Worm (Caenorhabditis elegans): ENCODE data around the gene K08D8.10.

K08D8.10 gene

DNA sequence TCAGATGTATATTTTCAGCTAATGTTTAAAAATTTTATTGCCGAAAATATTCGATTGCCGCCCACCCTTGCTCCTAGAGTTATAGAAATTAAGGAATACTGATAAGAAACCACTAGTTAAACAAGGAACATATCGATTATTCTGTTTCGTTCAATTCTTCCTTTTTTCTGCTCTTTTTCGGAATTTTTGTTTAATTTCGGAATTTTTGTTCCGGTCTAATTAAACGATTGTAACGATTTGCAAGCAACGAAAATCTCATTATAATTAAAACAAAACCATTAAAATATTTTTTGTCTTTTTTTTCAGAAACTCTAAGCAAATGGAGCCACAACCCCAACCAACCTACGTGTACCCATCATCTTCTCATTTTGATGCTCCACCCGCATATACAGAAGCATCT, 8.2 kb upstream of the K08D8.10 start, which contains the start of gene K08D8.1:
TSS of gene K08D8.1 (plus strand) at position 301 of the 400 bp plus-strand sequence.
- no peak for TF ChIP-seq unc-39 (tag; optimal IDR thresholded peaks at IDR 0.05)

DNA sequence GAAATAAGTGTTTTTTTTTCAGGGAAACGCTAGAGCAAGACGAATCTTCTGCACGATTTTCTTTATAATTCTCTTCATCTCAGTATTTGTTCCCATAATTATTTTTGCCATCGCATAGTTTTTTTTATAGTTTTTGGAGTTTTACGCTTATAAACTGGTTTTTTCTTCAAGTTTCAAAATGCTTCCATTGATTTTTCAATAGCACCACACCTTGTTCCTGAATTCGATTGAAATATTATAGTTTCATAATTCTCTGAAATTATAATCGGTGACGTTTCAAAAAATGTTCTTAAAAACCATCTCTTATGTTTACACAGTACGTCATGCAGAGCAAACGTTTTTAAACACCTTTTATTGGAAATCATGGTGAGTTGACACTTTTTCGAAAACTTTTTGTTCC, 7.2 kb upstream of the K08D8.10 start, which contains the start of gene K08D8.12:
TSS of gene K08D8.12 (plus strand) at position 301 of the 400 bp plus-strand sequence.
- TF ChIP-seq hlh-1 (tag; optimal IDR thresholded peaks at IDR 0.05) (no peak), nhr-2 (tag; optimal IDR thresholded peaks at IDR 0.05) (no peak), sptf-1 (tag; optimal IDR thresholded peaks at IDR 0.05) (no peak), pha-4 (tag; optimal IDR thresholded peaks at IDR 0.05) (no peak), zip-8 (tag; optimal IDR thresholded peaks at IDR 0.05) (no peak), nhr-12 (tag; optimal IDR thresholded peaks at IDR 0.05) (no peak), nhr-237 (tag; optimal IDR thresholded peaks at IDR 0.05) (no peak), nhr-28 (tag; optimal IDR thresholded peaks at IDR 0.05) (no peak), ceh-83 (GFP tag; optimal IDR thresholded peaks at IDR 0.05) (no peak), ces-1 (GFP tag; optimal IDR thresholded peaks at IDR 0.05) (no peak), tbx-8 (GFP tag; optimal IDR thresholded peaks at IDR 0.05) (no peak), elt-1 (tag; optimal IDR thresholded peaks at IDR 0.05; ENCODE audit: borderline replicate concordance, insufficient read depth) (no peak), ceh-43 (GFP tag; optimal IDR thresholded peaks at IDR 0.05) (no peak), lsy-2 (tag; optimal IDR thresholded peaks at IDR 0.05) (no peak), cnd-1 (tag; optimal IDR thresholded peaks at IDR 0.05) (no peak), mab-5 (tag; optimal IDR thresholded peaks at IDR 0.05) (no peak), M03D4.4 (tag; optimal IDR thresholded peaks at IDR 0.05) (no peak), flh-1 (GFP tag; optimal IDR thresholded peaks at IDR 0.05) (no peak)

DNA sequence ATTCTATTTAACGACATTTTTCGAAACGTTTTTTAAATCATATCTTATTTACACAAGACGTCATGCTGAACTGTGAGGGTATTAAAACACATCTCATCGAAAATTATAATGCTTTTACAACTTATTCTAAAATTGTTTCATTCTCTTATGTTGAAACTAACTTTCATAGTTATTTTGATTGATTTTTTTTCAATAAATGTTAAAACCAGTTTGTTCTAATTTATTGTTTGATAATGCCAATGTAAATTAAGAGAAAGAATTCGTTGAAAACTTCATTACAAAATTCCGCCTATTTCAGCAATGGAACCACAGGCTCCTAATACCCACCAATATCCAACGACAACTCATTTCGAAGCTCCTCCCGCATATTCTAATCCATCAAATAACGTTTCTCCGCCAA, 5.4 kb upstream of the K08D8.10 start, which contains the start of gene K08D8.11:
TSS of gene K08D8.11 (plus strand) at position 301 of the 400 bp plus-strand sequence.
- TF ChIP-seq bed-3 (GFP tag; optimal IDR thresholded peaks at IDR 0.05) (no peak), ham-2 (GFP tag; optimal IDR thresholded peaks at IDR 0.05) (no peak), nhr-28 (tag; optimal IDR thresholded peaks at IDR 0.05) (no peak), M03D4.4 (tag; optimal IDR thresholded peaks at IDR 0.05) (no peak), blmp-1 (tag; optimal IDR thresholded peaks at IDR 0.05) (no peak), zip-8 (tag; optimal IDR thresholded peaks at IDR 0.05) (no peak), drap-1 (GFP tag; optimal IDR thresholded peaks at IDR 0.05) (no peak), mep-1 (tag; optimal IDR thresholded peaks at IDR 0.05) (no peak), elt-3 (tag; optimal IDR thresholded peaks at IDR 0.05) (no peak), nhr-76 (tag; optimal IDR thresholded peaks at IDR 0.05) (no peak), elt-1 (tag; optimal IDR thresholded peaks at IDR 0.05; ENCODE audit: borderline replicate concordance, insufficient read depth) (no peak), unc-39 (tag; optimal IDR thresholded peaks at IDR 0.05) (no peak)

DNA sequence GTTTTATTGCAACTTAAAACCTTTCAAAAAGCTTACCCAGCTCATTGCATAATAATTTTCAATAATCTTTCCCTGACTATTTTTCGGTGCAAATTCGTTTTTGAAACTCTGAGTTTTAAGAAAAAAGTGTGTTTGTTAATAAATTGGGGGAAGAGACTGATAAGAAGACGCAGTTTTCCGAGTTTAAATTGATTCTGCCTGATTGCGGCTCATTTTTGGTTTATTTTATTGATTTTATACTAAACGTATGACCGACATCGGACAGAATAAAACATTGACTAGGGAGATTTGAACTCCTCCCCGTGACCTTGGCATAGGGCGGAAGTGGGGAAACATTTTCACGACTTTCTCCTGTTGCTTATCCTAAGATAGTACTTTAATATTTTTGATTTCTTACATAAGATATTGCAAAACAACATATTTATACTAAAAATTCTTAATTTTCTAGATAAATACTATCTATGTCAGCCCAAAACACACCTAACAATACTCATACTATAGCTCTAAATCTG, 3.9 kb upstream of the K08D8.10 start, which contains the start of gene K08D8.7:
TSS of gene K08D8.7 (plus strand) at position 462 of the 512 bp plus-strand sequence.
- TF ChIP-seq ceh-83 (GFP tag; optimal IDR thresholded peaks at IDR 0.05) (no peak), nhr-2 (tag; optimal IDR thresholded peaks at IDR 0.05) (no peak), elt-3 (tag; optimal IDR thresholded peaks at IDR 0.05) (no peak), ham-2 (GFP tag; optimal IDR thresholded peaks at IDR 0.05) (no peak), zip-8 (tag; optimal IDR thresholded peaks at IDR 0.05) (no peak), flh-1 (GFP tag; optimal IDR thresholded peaks at IDR 0.05) (no peak), ztf-11 (tag; optimal IDR thresholded peaks at IDR 0.05) (no peak), blmp-1 (tag; optimal IDR thresholded peaks at IDR 0.05) (no peak), M03D4.4 (tag; optimal IDR thresholded peaks at IDR 0.05) (no peak), mep-1 (tag; optimal IDR thresholded peaks at IDR 0.05) (no peak), lin-32 (GFP tag; optimal IDR thresholded peaks at IDR 0.05) (no peak), nhr-76 (tag; optimal IDR thresholded peaks at IDR 0.05) (no peak)

DNA sequence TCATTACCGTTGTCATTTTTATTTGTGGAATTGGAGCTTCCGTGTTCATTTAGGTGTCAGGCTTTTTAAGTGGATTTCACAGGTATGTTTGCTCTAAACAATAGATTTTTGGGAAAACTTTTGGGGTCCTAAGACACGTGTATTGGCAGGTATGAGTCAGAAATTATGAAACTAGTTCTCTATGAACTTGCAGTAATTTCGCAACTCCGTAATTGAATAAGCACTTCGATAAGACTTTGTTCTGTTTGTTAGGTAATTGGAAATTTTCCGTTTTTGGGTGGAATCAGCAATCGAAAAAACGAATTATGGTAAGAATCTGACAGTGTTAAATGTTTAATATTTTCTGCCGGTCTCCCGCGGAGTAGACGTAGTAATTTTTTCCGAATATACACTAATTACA, 3.2 kb upstream of the K08D8.10 start:
- no peak for TF ChIP-seq mab-5 (tag; optimal IDR thresholded peaks at IDR 0.05)
- no peak for TF ChIP-seq sem-2 (GFP tag; optimal IDR thresholded peaks at IDR 0.05)
- no peak for TF ChIP-seq unc-62 (GFP tag; optimal IDR thresholded peaks at IDR 0.05)
- no peak for TF ChIP-seq cnd-1 (tag; optimal IDR thresholded peaks at IDR 0.05)
- TF ChIP-seq flh-1 (GFP tag; optimal IDR thresholded peaks at IDR 0.05) = no peak
- no peak for TF ChIP-seq ceh-43 (GFP tag; optimal IDR thresholded peaks at IDR 0.05)
- TF ChIP-seq sptf-1 (tag; optimal IDR thresholded peaks at IDR 0.05) = no peak
- TF ChIP-seq hlh-1 (tag; optimal IDR thresholded peaks at IDR 0.05) = no peak
- TF ChIP-seq nhr-2 (tag; optimal IDR thresholded peaks at IDR 0.05) = no peak
- TF ChIP-seq unc-39 (tag; optimal IDR thresholded peaks at IDR 0.05) = no peak
- TF ChIP-seq lin-13 (tag; optimal IDR thresholded peaks at IDR 0.05) = no peak
- no peak for TF ChIP-seq pha-4 (tag; optimal IDR thresholded peaks at IDR 0.05)
- no peak for TF ChIP-seq ceh-39 (tag; optimal IDR thresholded peaks at IDR 0.05)
- no peak for TF ChIP-seq mep-1 (tag; optimal IDR thresholded peaks at IDR 0.05)
- no peak for TF ChIP-seq ceh-83 (GFP tag; optimal IDR thresholded peaks at IDR 0.05)
- TF ChIP-seq nhr-76 (tag; optimal IDR thresholded peaks at IDR 0.05) = no peak
- no peak for TF ChIP-seq nhr-28 (tag; optimal IDR thresholded peaks at IDR 0.05)
- TF ChIP-seq ztf-11 (tag; optimal IDR thresholded peaks at IDR 0.05) = no peak
- no peak for TF ChIP-seq elt-3 (tag; optimal IDR thresholded peaks at IDR 0.05)
